Fruit fly (Drosophila melanogaster) whole organism, embryonic: ENCODE results near the gene CG3529.

Experiments
- Abd-B ChIP-seq: fragments of 200-800 bp; sonication (Bioruptor generic); optimal IDR thresholded peaks from 2 replicates; lab custom pipeline; 2018; ENCODE audit warnings: missing biosample characterization, mild to moderate bottlenecking, missing genetic modification characterization, moderate library complexity
- Asciz ChIP-seq: fragments of 200-800 bp; sonication (Bioruptor generic); optimal IDR thresholded peaks from 2 replicates; lab custom pipeline; 2017; ENCODE audit warnings: missing biosample characterization, mild to moderate bottlenecking, missing genetic modification characterization, missing genetic modification reagents
- CG10209 ChIP-seq: fragments of 200-800 bp; sonication (Bioruptor generic); optimal IDR thresholded peaks from 3 replicates; lab custom pipeline; 2017; ENCODE audit warnings: missing biosample characterization, mild to moderate bottlenecking, missing genetic modification characterization, missing genetic modification reagents
- CG10654 ChIP-seq: fragments of 200-800 bp; sonication (Bioruptor generic); optimal IDR thresholded peaks from 2 replicates; lab custom pipeline; 2016; ENCODE audit warnings: missing biosample characterization, missing genetic modification characterization
- CG11723 ChIP-seq: fragments of 200-800 bp; sonication (Bioruptor generic); optimal IDR thresholded peaks from 2 replicates; lab custom pipeline; 2017; ENCODE audit warnings: missing biosample characterization, mild to moderate bottlenecking, missing genetic modification characterization
- CG12104 ChIP-seq: fragments of 200-800 bp; sonication (Bioruptor generic); optimal IDR thresholded peaks from 3 replicates; lab custom pipeline; 2016; ENCODE audit warnings: missing biosample characterization, missing genetic modification characterization
- CG13424 ChIP-seq: fragments of 200-800 bp; sonication (Bioruptor generic); optimal IDR thresholded peaks from 2 replicates; lab custom pipeline; 2019; ENCODE audit warnings: missing biosample characterization, mild to moderate bottlenecking, missing genetic modification characterization, moderate library complexity
- CG13775 ChIP-seq: fragments of 200-800 bp; sonication (Bioruptor generic); optimal IDR thresholded peaks from 3 replicates; lab custom pipeline; 2017; ENCODE audit warnings: missing biosample characterization, mild to moderate bottlenecking, missing genetic modification characterization
- CG15514 ChIP-seq: fragments of 200-800 bp; sonication (Bioruptor generic); optimal IDR thresholded peaks from 3 replicates; lab custom pipeline; 2017; ENCODE audit warnings: missing biosample characterization, missing genetic modification characterization, mild to moderate bottlenecking, moderate library complexity, missing genetic modification reagents
- CG1647 ChIP-seq: fragments of 200-800 bp; sonication (Bioruptor generic); optimal IDR thresholded peaks from 3 replicates; lab custom pipeline; 2016; ENCODE audit warnings: missing biosample characterization, missing genetic modification characterization
- CG17568 ChIP-seq: fragments of 200-800 bp; sonication (Bioruptor generic); optimal IDR thresholded peaks from 2 replicates; lab custom pipeline; 2018; ENCODE audit warnings: missing biosample characterization, mild to moderate bottlenecking, missing genetic modification characterization, moderate library complexity
- CG18476 ChIP-seq: fragments of 200-800 bp; sonication (Bioruptor generic); optimal IDR thresholded peaks from 2 replicates; lab custom pipeline; 2016; ENCODE audit warnings: missing biosample characterization, mild to moderate bottlenecking, missing genetic modification characterization
- CG18599 ChIP-seq: fragments of 200-800 bp; sonication (Bioruptor generic); optimal IDR thresholded peaks from 3 replicates; lab custom pipeline; 2017; ENCODE audit warnings: missing biosample characterization, missing genetic modification characterization, mild to moderate bottlenecking, moderate library complexity, missing genetic modification reagents
- CG30020 ChIP-seq: fragments of 200-800 bp; optimal IDR thresholded peaks from 2 replicates; lab custom pipeline; 2019; ENCODE audit warnings: missing biosample characterization, mild to moderate bottlenecking, missing genetic modification characterization, moderate library complexity
- CG30403 ChIP-seq: fragments of 200-800 bp; sonication (Bioruptor generic); optimal IDR thresholded peaks from 3 replicates; lab custom pipeline; 2016; ENCODE audit warnings: missing biosample characterization, missing genetic modification characterization
- CG31441 ChIP-seq: fragments of 200-800 bp; sonication (Bioruptor generic); IDR thresholded peaks from 2 replicates; pipeline ENCODE4 v1.3.6; 2022; ENCODE audit warnings: missing biosample characterization, missing genetic modification characterization
- CG32767 ChIP-seq: fragments of 200-800 bp; sonication (Bioruptor generic); IDR thresholded peaks from 2 replicates; pipeline ENCODE4 v1.3.6; 2022; ENCODE audit warnings: missing biosample characterization, missing genetic modification characterization
- CG33213 ChIP-seq: fragments of 200-800 bp; sonication (Bioruptor generic); optimal IDR thresholded peaks from 3 replicates; lab custom pipeline; 2016; ENCODE audit warnings: missing biosample characterization, missing genetic modification characterization
- CG34224 ChIP-seq: fragments of 200-800 bp; sonication (Bioruptor generic); IDR thresholded peaks from 3 replicates; pipeline ENCODE4 v1.3.6; 2022; ENCODE audit warnings: missing biosample characterization, missing genetic modification characterization; ENCODE audit not compliant: partially characterized antibody
- CG3838 ChIP-seq: fragments of 200-800 bp; sonication (Bioruptor generic); optimal IDR thresholded peaks from 3 replicates; lab custom pipeline; 2016; ENCODE audit warnings: missing biosample characterization, missing genetic modification characterization
- CG4617 ChIP-seq: fragments of 200-800 bp; sonication (Bioruptor generic); optimal IDR thresholded peaks from 3 replicates; lab custom pipeline; 2016; ENCODE audit warnings: missing biosample characterization, missing genetic modification characterization, borderline replicate concordance
- CG4707 ChIP-seq: fragments of 200-800 bp; sonication (Bioruptor generic); optimal IDR thresholded peaks from 2 replicates; lab custom pipeline; 2018; ENCODE audit warnings: missing biosample characterization, mild to moderate bottlenecking, missing genetic modification characterization, moderate library complexity
- CG5180 ChIP-seq: fragments of 200-800 bp; sonication (Bioruptor generic); optimal IDR thresholded peaks from 3 replicates; lab custom pipeline; 2017; ENCODE audit warnings: missing biosample characterization, missing genetic modification characterization, mild to moderate bottlenecking, moderate library complexity, missing genetic modification reagents
- CG6683 ChIP-seq: fragments of 200-800 bp; sonication (Bioruptor generic); optimal IDR thresholded peaks from 2 replicates; lab custom pipeline; 2017; ENCODE audit warnings: missing biosample characterization, mild to moderate bottlenecking, missing genetic modification characterization, missing genetic modification reagents
- CG6791 ChIP-seq: fragments of 200-800 bp; sonication (Bioruptor generic); IDR thresholded peaks from 3 replicates; pipeline ENCODE4 v1.3.6; 2022; ENCODE audit warnings: missing biosample characterization, missing genetic modification characterization; ENCODE audit not compliant: partially characterized antibody
- CG7987 ChIP-seq: fragments of 200-800 bp; sonication (Bioruptor generic); optimal IDR thresholded peaks from 2 replicates; lab custom pipeline; 2018; ENCODE audit warnings: missing biosample characterization, mild to moderate bottlenecking, missing genetic modification characterization, moderate library complexity
- CG8478 ChIP-seq: fragments of >200 bp; optimal IDR thresholded peaks from 2 replicates; lab custom pipeline; 2018
- CG8944 ChIP-seq: fragments of 200-800 bp; sonication (Bioruptor generic); optimal IDR thresholded peaks from 3 replicates; lab custom pipeline; 2016; ENCODE audit warnings: missing biosample characterization, missing genetic modification characterization
- CG9797 ChIP-seq: fragments of 200-800 bp; sonication (Bioruptor generic); optimal IDR thresholded peaks from 3 replicates; lab custom pipeline; 2018; ENCODE audit warnings: missing biosample characterization, mild to moderate bottlenecking, missing genetic modification characterization
- Deaf1 ChIP-seq: fragments of 200-800 bp; optimal IDR thresholded peaks from 3 replicates; lab custom pipeline; 2019; ENCODE audit warnings: missing biosample characterization, mild to moderate bottlenecking, missing genetic modification characterization, moderate library complexity
- Fer1 ChIP-seq: fragments of 200-800 bp; sonication (Bioruptor generic); optimal IDR thresholded peaks from 2 replicates; lab custom pipeline; 2017; ENCODE audit warnings: missing biosample characterization, mild to moderate bottlenecking, missing genetic modification characterization
- Ravus ChIP-seq: fragments of 200-800 bp; sonication (Bioruptor generic); IDR thresholded peaks from 2 replicates; pipeline ENCODE4 v1.3.6; 2022; ENCODE audit warnings: missing biosample characterization, missing genetic modification characterization
- Rfx ChIP-seq: fragments of 200-800 bp; sonication (Bioruptor generic); IDR thresholded peaks from 2 replicates; pipeline ENCODE4 v1.3.6; 2022; ENCODE audit warnings: missing biosample characterization, missing genetic modification characterization
- YL-1 ChIP-seq: fragments of 200-800 bp; sonication (Bioruptor generic); optimal IDR thresholded peaks from 3 replicates; lab custom pipeline; 2017; ENCODE audit warnings: missing biosample characterization, mild to moderate bottlenecking, missing genetic modification characterization
- bigmax ChIP-seq: fragments of 200-800 bp; sonication (Bioruptor generic); optimal IDR thresholded peaks from 2 replicates; lab custom pipeline; 2018; ENCODE audit warnings: missing biosample characterization, mild to moderate bottlenecking, missing genetic modification characterization
- cato ChIP-seq: fragments of 200-800 bp; sonication (Bioruptor generic); optimal IDR thresholded peaks from 2 replicates; lab custom pipeline; 2016; ENCODE audit warnings: missing biosample characterization, missing genetic modification characterization, borderline replicate concordance
- ems ChIP-seq: fragments of 200-800 bp; sonication (Bioruptor generic); optimal IDR thresholded peaks from 3 replicates; lab custom pipeline; 2016; ENCODE audit warnings: missing biosample characterization, missing genetic modification characterization
- gsb ChIP-seq: fragments of 200-800 bp; sonication (Bioruptor generic); IDR thresholded peaks from 2 replicates; pipeline ENCODE4 v1.3.6; 2022; ENCODE audit warnings: missing biosample characterization, missing genetic modification characterization
- lov ChIP-seq, 2 experiments: fragments of 200-800 bp in 1 of 2; fragments of >200 bp in 1 of 2; sonication (Bioruptor generic) in 1 of 2; IDR thresholded peaks in 1 of 2; optimal IDR thresholded peaks in 1 of 2; 2 replicates in 1 of 2; 3 replicates in 1 of 2; pipeline versions ENCODE4 v1.3.6 to Lab custom; 2017 to 2022; ENCODE audit warnings: missing biosample characterization in 1 of 2, missing genetic modification characterization in 1 of 2
- nerfin-2 ChIP-seq: fragments of 200-800 bp; sonication (Bioruptor generic); IDR thresholded peaks from 2 replicates; pipeline ENCODE4 v1.3.6; 2022; ENCODE audit warnings: missing biosample characterization, missing genetic modification characterization; ENCODE audit not compliant: partially characterized antibody
- pfk ChIP-seq: fragments of 200-800 bp; sonication (Bioruptor generic); optimal IDR thresholded peaks from 2 replicates; lab custom pipeline; 2018; ENCODE audit warnings: missing biosample characterization, mild to moderate bottlenecking, missing genetic modification characterization, moderate library complexity
- repo ChIP-seq: fragments of 200-800 bp; sonication (Bioruptor generic); optimal IDR thresholded peaks from 2 replicates; lab custom pipeline; 2016; ENCODE audit warnings: missing biosample characterization, missing genetic modification characterization
- schlank ChIP-seq: fragments of 200-800 bp; sonication (Bioruptor generic); optimal IDR thresholded peaks from 2 replicates; lab custom pipeline; 2018; ENCODE audit warnings: missing biosample characterization, mild to moderate bottlenecking, missing genetic modification characterization
- sna ChIP-seq: fragments of 200-800 bp; sonication (Bioruptor generic); IDR thresholded peaks from 2 replicates; pipeline ENCODE4 v1.3.6; 2022; ENCODE audit warnings: missing biosample characterization, missing genetic modification characterization; ENCODE audit not compliant: partially characterized antibody
- tin ChIP-seq: fragments of 200-800 bp; sonication (Bioruptor generic); optimal IDR thresholded peaks from 3 replicates; lab custom pipeline; 2016; ENCODE audit warnings: missing biosample characterization, missing genetic modification characterization
- ttk ChIP-seq: fragments of 200-800 bp; sonication (Bioruptor generic); IDR thresholded peaks from 2 replicates; pipeline ENCODE4 v2.1.2; 2022; ENCODE audit warnings: missing biosample characterization, missing genetic modification characterization
- yki ChIP-seq: fragments of >200 bp; optimal IDR thresholded peaks from 3 replicates; lab custom pipeline; 2018
- zf30C ChIP-seq: fragments of 200-800 bp; sonication (Bioruptor generic); optimal IDR thresholded peaks from 3 replicates; lab custom pipeline; 2018; ENCODE audit warnings: missing biosample characterization, mild to moderate bottlenecking, missing genetic modification characterization
- zfh1 ChIP-seq: fragments of 200-800 bp; sonication (Bioruptor generic); IDR thresholded peaks from 3 replicates; pipeline ENCODE4 v1.3.6; 2022; ENCODE audit warnings: missing biosample characterization, missing genetic modification characterization

CG3529 gene

dm6 chr3L:9446731-9447238, at the start of gene CG3529:
CG3529 (plus strand) TSS chr3L:9446864.
- TF ChIP-seq Asciz (GFP tag; lab: Kevin White, UChicago) (peak; percentile 37), CG5180 (GFP tag; lab: Kevin White, UChicago) (peak; percentile 45), CG31441 (GFP tag; lab: Robert Waterston, UW) (peak; percentile 40; the same call in 1 of the 2 replicates), repo (GFP tag; lab: Kevin White, UChicago) (peak; percentile 25), Ravus (GFP tag; lab: Robert Waterston, UW) (no peak), CG6791 (GFP tag; lab: Robert Waterston, UW) (0 out of 3 replicates have a peak, but pooled peaks have one; percentile 46), gsb (0 out of 2 replicates have a peak, but pooled peaks have one; percentile 28), zf30C (GFP tag; lab: Kevin White, UChicago) (no peak), CG18599 (GFP tag; lab: Kevin White, UChicago) (no peak), CG9797 (GFP tag; lab: Kevin White, UChicago) (peak; percentile 80), CG3838 (GFP tag; lab: Kevin White, UChicago) (no peak), CG6683 (GFP tag; lab: Kevin White, UChicago) (no peak), CG15514 (GFP tag; lab: Kevin White, UChicago) (peak; percentile 73), ems (GFP tag; lab: Kevin White, UChicago) (peak; percentile 8), CG33213 (peak; percentile 42), CG34224 (GFP tag; lab: Robert Waterston, UW) (0 out of 3 replicates have a peak, but pooled peaks have one; percentile 28), CG4707 (GFP tag; lab: Kevin White, UChicago) (peak; percentile 15), CG11723 (GFP tag; lab: Kevin White, UChicago) (peak; percentile 13), sna (GFP tag; lab: Robert Waterston, UW) (no peak), CG10654 (GFP tag; lab: Kevin White, UChicago) (no peak), YL-1 (GFP tag; lab: Kevin White, UChicago) (peak; percentile 66), Deaf1 (tag; lab: Kevin White, UChicago) (no peak), CG4617 (GFP tag; lab: Kevin White, UChicago) (peak; percentile 84), zfh1 (no peak), CG32767 (peak; percentile 29; the same call in 1 of the 2 replicates), cato (GFP tag; lab: Kevin White, UChicago) (no peak), schlank (tag; lab: Kevin White, UChicago) (no peak), CG8944 (peak; percentile 10), bigmax (peak; percentile 1), tin (GFP tag; lab: Kevin White, UChicago) (peak; percentile 3), CG13775 (GFP tag; lab: Kevin White, UChicago) (no peak), ttk (GFP tag; lab: Robert Waterston, UW) (peak; percentile 23; the same call in 1 of the 2 replicates), CG30403 (GFP tag; lab: Kevin White, UChicago) (peak; percentile 29), Rfx (GFP tag; lab: Robert Waterston, UW) (peak; percentile 61), nerfin-2 (GFP tag; lab: Robert Waterston, UW) (0 out of 2 replicates have a peak, but pooled peaks have one; percentile 26), CG17568 (peak; percentile 14), yki (no peak), lov (optimal IDR thresholded peaks at IDR 0.05; lab: Kevin White, UChicago) (no peak), lov (GFP tag; IDR thresholded peaks at IDR 0.05; lab: Robert Waterston, UW) (no peak), pfk (GFP tag; lab: Kevin White, UChicago) (peak; percentile 16), CG8478 (lab: Kevin White, UChicago) (no peak), CG12104 (GFP tag; lab: Kevin White, UChicago) (peak; percentile 21), CG10209 (GFP tag; lab: Kevin White, UChicago) (peak; percentile 8), Abd-B (GFP tag; lab: Kevin White, UChicago) (no peak), CG13424 (tag; lab: Kevin White, UChicago) (peak; percentile 47), Fer1 (peak; percentile 62), CG1647 (peak; percentile 35), CG7987 (GFP tag; lab: Kevin White, UChicago) (peak; percentile 4), CG18476 (GFP tag; lab: Kevin White, UChicago) (no peak), CG30020 (tag; lab: Kevin White, UChicago) (peak; percentile 31)
